Worm (Caenorhabditis elegans) whole organism, young adult: Measurements from ENCODE around the gene abf-6.

Source experiments
- B0019.2 ChIP-seq: fragments of 200-800 bp; sonication (Bioruptor generic); conservative IDR thresholded peaks from 2 replicates; pipeline ENCODE4 v1.3.6; 2022; ENCODE audit warnings: missing genetic modification reagents, missing genetic modification characterization, missing compliant biosample characterization
- B0336.3 ChIP-seq: fragments of 200-800 bp; sonication (Bioruptor generic); IDR thresholded peaks from 2 replicates; pipeline ENCODE4 v1.3.6; 2022; ENCODE audit warnings: missing genetic modification characterization, missing compliant biosample characterization
- C06A6.2 ChIP-seq: fragments of 200-800 bp; sonication (Bioruptor generic); conservative IDR thresholded peaks from 2 replicates; pipeline ENCODE4 v1.3.6; 2022; ENCODE audit warnings: missing genetic modification characterization, missing compliant biosample characterization
- F22D6.2 ChIP-seq: sonication (generic microtip); optimal IDR thresholded peaks from 2 replicates; lab custom pipeline; 2016; ENCODE audit warnings: mild to moderate bottlenecking, missing genetic modification characterization, missing compliant biosample characterization
- F39B2.1 ChIP-seq: fragments of 200-800 bp; sonication (Bioruptor generic); IDR thresholded peaks from 2 replicates; pipeline ENCODE4 v1.3.6; 2022; ENCODE audit warnings: missing genetic modification reagents, missing genetic modification characterization, missing compliant biosample characterization
- F49E8.2 ChIP-seq: sonication (generic microtip); optimal IDR thresholded peaks from 3 replicates; lab custom pipeline; 2017; ENCODE audit warnings: missing genetic modification characterization, mild to moderate bottlenecking, missing compliant biosample characterization, antibody characterized with exemption, moderate library complexity; ENCODE audit not compliant: insufficient read depth
- Y95B8A.8 ChIP-seq: fragments of 200-800 bp; sonication (Bioruptor generic); IDR thresholded peaks from 2 replicates; pipeline ENCODE4 v1.3.6; 2022; ENCODE audit warnings: missing genetic modification reagents, missing genetic modification characterization, missing compliant biosample characterization
- ZK185.1 ChIP-seq: sonication (generic microtip); optimal IDR thresholded peaks from 2 replicates; lab custom pipeline; 2016; ENCODE audit warnings: mild to moderate bottlenecking, missing genetic modification characterization, missing compliant biosample characterization; ENCODE audit not compliant: poor library complexity, severe bottlenecking
- akir-1 ChIP-seq: fragments of 200-800 bp; sonication (Bioruptor generic); optimal IDR thresholded peaks from 2 replicates; lab custom pipeline; 2018; ENCODE audit warnings: mild to moderate bottlenecking, missing genetic modification characterization, moderate library complexity, missing compliant biosample characterization
- atf-7 ChIP-seq: sonication (generic microtip); optimal IDR thresholded peaks from 2 replicates; lab custom pipeline; 2017; ENCODE audit warnings: mild to moderate bottlenecking, missing genetic modification characterization, missing compliant biosample characterization
- athp-1 ChIP-seq: sonication (generic microtip); optimal IDR thresholded peaks from 2 replicates; lab custom pipeline; 2017; ENCODE audit warnings: mild to moderate bottlenecking, missing genetic modification characterization, missing compliant biosample characterization
- attf-5 ChIP-seq: fragments of 200-800 bp; sonication (Bioruptor generic); optimal IDR thresholded peaks from 2 replicates; lab custom pipeline; 2018; ENCODE audit warnings: mild to moderate bottlenecking, missing genetic modification characterization, missing compliant biosample characterization
- cebp-1 ChIP-seq, 2 experiments: fragments of 200-800 bp in 1 of 2; sonication (Bioruptor generic) in 1 of 2; sonication (generic microtip) in 1 of 2; IDR thresholded peaks in 1 of 2; optimal IDR thresholded peaks in 1 of 2; 2 replicates each; pipeline versions ENCODE4 v1.3.6 to Lab custom; 2017 to 2022; ENCODE audit warnings: missing compliant biosample characterization in 2 of 2, missing genetic modification characterization in 2 of 2, mild to moderate bottlenecking in 1 of 2, missing genetic modification reagents in 1 of 2, moderate library complexity in 1 of 2
- cebp-2 ChIP-seq: fragments of 200-800 bp; sonication (Bioruptor generic); IDR thresholded peaks from 2 replicates; pipeline ENCODE4 v1.3.6; 2022; ENCODE audit warnings: missing genetic modification characterization, missing compliant biosample characterization
- ceh-100 ChIP-seq: fragments of 200-800 bp; sonication (Bioruptor generic); IDR thresholded peaks from 2 replicates; pipeline ENCODE4 v1.3.6; 2022; ENCODE audit warnings: missing genetic modification reagents, missing genetic modification characterization, missing compliant biosample characterization
- ceh-40 ChIP-seq: fragments of 200-800 bp; sonication (Bioruptor generic); IDR thresholded peaks from 2 replicates; pipeline ENCODE4 v1.3.6; 2022; ENCODE audit warnings: missing genetic modification characterization, missing compliant biosample characterization
- ceh-58 ChIP-seq: fragments of 200-800 bp; sonication (Bioruptor generic); IDR thresholded peaks from 2 replicates; pipeline ENCODE4 v1.3.6; 2022; ENCODE audit warnings: missing genetic modification characterization, missing compliant biosample characterization
- dox-1 ChIP-seq: fragments of 200-800 bp; sonication (Bioruptor generic); IDR thresholded peaks from 2 replicates; pipeline ENCODE4 v1.3.6; 2022; ENCODE audit warnings: missing genetic modification reagents, missing genetic modification characterization, missing compliant biosample characterization
- him-1 ChIP-seq: sonication (generic microtip); optimal IDR thresholded peaks from 2 replicates; lab custom pipeline; 2016; ENCODE audit warnings: missing genotype, missing genetic modification reagents, missing genetic modification characterization, missing compliant biosample characterization
- hlh-12 ChIP-seq: sonication (generic microtip); optimal IDR thresholded peaks from 2 replicates; lab custom pipeline; 2016; ENCODE audit warnings: missing genetic modification characterization, missing compliant biosample characterization
- hsf-1 ChIP-seq: fragments of 200-800 bp; sonication (Bioruptor generic); IDR thresholded peaks from 2 replicates; pipeline ENCODE4 v1.3.6; 2022; ENCODE audit warnings: missing genetic modification reagents, missing genetic modification characterization, missing compliant biosample characterization
- let-607 ChIP-seq, 2 experiments: fragments of 200-800 bp in 1 of 2; sonication (Bioruptor generic) in 1 of 2; sonication (generic microtip) in 1 of 2; optimal IDR thresholded peaks; 2 replicates each; lab custom pipeline; 2016 to 2018; ENCODE audit warnings: mild to moderate bottlenecking in 2 of 2, missing compliant biosample characterization in 2 of 2, missing genetic modification characterization in 2 of 2, moderate library complexity in 2 of 2, missing genotype in 1 of 2
- madf-6 ChIP-seq: fragments of 200-800 bp; sonication (Bioruptor generic); IDR thresholded peaks from 2 replicates; pipeline ENCODE4 v1.3.6; 2022; ENCODE audit warnings: missing genetic modification reagents, missing genetic modification characterization, missing compliant biosample characterization
- mcd-1 ChIP-seq: fragments of 200-800 bp; sonication (Bioruptor generic); IDR thresholded peaks from 2 replicates; pipeline ENCODE4 v1.3.6; 2022; ENCODE audit warnings: missing genetic modification reagents, missing genetic modification characterization, missing compliant biosample characterization
- mes-4 ChIP-seq: sonication (generic microtip); optimal IDR thresholded peaks from 2 replicates; lab custom pipeline; 2016; ENCODE audit warnings: missing genotype, missing genetic modification characterization, missing compliant biosample characterization
- nfya-1 ChIP-seq: sonication (generic microtip); optimal IDR thresholded peaks from 2 replicates; lab custom pipeline; 2017; ENCODE audit warnings: antibody characterized with exemption, missing compliant biosample characterization, missing genetic modification characterization, borderline replicate concordance; ENCODE audit not compliant: insufficient read depth
- nhr-80 ChIP-seq: sonication (generic microtip); optimal IDR thresholded peaks from 2 replicates; lab custom pipeline; 2016; ENCODE audit warnings: missing genetic modification characterization, missing compliant biosample characterization
- nhr-90 ChIP-seq: sonication (generic microtip); optimal IDR thresholded peaks from 2 replicates; lab custom pipeline; 2016; ENCODE audit warnings: missing genotype, mild to moderate bottlenecking, missing genetic modification characterization, missing compliant biosample characterization
- rcor-1 ChIP-seq: fragments of 200-800 bp; sonication (Bioruptor generic); IDR thresholded peaks from 2 replicates; pipeline ENCODE4 v1.3.6; 2022; ENCODE audit warnings: missing genetic modification reagents, missing genetic modification characterization, missing compliant biosample characterization
- sea-2 ChIP-seq: fragments of 200-800 bp; sonication (Bioruptor generic); IDR thresholded peaks from 2 replicates; pipeline ENCODE4 v1.3.6; 2022; ENCODE audit warnings: missing genetic modification characterization, missing compliant biosample characterization
- snpc-4 ChIP-seq, 5 experiments: fragments of 150-350 bp in 1 of 5; sonication (generic microtip) in 4 of 5; optimal IDR thresholded peaks; 2 replicates each; lab custom pipeline; 2014 to 2018; ENCODE audit warnings: missing genetic modification characterization in 5 of 5, missing biosample characterization in 3 of 5, antibody characterized with exemption in 2 of 5, mild to moderate bottlenecking in 2 of 5, missing compliant biosample characterization in 2 of 5, missing genotype in 2 of 5, moderate library complexity in 2 of 5, missing genetic modification reagents in 1 of 5
- somi-1 ChIP-seq: fragments of 200-800 bp; sonication (Bioruptor generic); optimal IDR thresholded peaks from 2 replicates; lab custom pipeline; 2018; ENCODE audit warnings: mild to moderate bottlenecking, missing genetic modification characterization, missing compliant biosample characterization
- tbp1 ChIP-seq: fragments of 200-800 bp; sonication (Bioruptor generic); optimal IDR thresholded peaks from 2 replicates; lab custom pipeline; 2018; ENCODE audit warnings: mild to moderate bottlenecking, missing genetic modification characterization, missing compliant biosample characterization
- ztf-26 ChIP-seq: sonication (generic microtip); optimal IDR thresholded peaks from 2 replicates; lab custom pipeline; 2017; ENCODE audit warnings: missing genetic modification characterization, missing compliant biosample characterization

The abf-6 gene

DNA sequence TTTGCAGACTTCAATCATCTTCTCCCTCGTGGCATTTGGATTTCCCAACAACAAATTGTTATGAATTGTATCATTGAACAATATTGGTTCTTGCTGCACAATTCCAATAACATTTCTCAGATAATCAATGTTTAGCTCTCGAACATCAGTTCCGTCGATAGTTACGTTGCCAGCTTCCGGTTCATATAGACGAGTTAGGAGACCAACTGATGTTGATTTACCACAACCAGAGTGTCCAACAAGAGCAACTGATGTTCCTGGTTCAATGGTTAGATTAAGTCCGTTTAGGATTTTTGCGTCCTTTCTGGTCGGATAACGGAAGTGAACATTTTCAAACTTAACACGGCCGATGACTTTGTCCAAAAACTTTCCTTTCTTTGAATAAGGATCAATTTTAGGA lies 39.9 kb upstream of the abf-6 start:
- TF ChIP-seq ceh-100 (GFP tag; lab: Robert Waterston, UW): no peak
- no peak for TF ChIP-seq hsf-1 (GFP tag; lab: Robert Waterston, UW)

DNA sequence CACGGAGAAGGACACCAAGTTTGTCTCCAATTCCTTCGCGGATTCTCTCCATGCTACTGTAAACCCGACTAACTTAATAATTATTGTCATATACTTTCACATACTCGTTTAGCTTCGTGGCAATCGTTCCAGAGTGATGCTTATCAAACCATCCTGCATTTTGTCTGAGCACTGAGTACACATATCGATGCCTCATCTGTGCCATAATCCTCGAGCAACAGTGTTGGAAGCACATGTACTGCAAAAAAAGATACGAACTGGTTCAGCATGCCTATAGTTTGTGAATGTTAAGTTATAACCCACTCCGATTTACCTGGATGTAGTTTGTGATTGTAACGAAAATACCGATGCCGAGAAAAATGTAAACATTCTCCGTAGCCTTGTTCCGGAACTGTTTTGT lies 38.9 kb upstream of the abf-6 start:
- no peak for TF ChIP-seq F22D6.2

DNA sequence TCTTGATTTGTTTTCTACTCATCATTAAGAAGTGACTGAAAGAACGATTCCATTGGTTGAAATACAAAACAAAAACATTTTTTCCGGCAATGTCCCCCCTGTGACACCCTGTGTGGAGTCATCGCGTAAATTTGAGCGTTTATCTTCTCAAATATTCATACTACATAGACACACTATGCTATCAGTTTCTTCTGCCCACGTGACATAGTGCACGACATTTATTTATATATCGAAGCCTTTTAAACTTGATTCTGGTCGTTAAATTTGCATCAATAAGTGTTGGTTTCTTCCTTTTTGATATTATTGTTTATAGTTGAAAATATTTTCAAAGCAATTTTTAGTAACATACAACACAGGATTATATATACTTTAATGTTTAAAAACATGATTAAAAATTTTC lies 34.9 kb upstream of the abf-6 start:
- TF ChIP-seq mes-4 (no peak), cebp-1 (GFP tag; IDR thresholded peaks at IDR 0.05; lab: Robert Waterston, UW) (no peak), cebp-1 (tag; optimal IDR thresholded peaks at IDR 0.05; lab: Kevin White, UChicago) (no peak), sea-2 (GFP tag; lab: Robert Waterston, UW) (no peak), ceh-40 (no peak), F39B2.1 (GFP tag; lab: Robert Waterston, UW) (no peak)

DNA sequence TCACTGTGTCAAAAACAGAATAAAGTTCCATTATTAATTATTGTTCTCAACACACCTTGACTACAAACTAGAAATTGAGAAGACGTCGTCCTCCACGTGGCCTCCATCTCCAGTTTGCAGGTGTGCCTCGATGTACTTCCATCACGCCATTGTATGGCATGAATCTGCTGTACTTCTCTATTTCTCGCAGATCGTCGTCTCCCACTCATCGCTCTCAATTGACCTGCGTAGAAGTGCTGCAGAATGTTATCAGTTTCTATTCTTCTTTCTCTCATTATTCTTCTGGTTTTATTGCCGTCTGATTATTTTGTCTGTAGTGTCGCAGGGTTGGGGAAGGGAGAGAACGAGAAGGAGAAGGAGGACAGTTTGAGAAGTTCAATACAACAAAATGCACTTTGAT lies 34.3 kb upstream of the abf-6 start:
- TF ChIP-seq atf-7: no peak
- no peak for TF ChIP-seq F49E8.2
- peak; percentile 14 for TF ChIP-seq somi-1 (GFP tag; lab: Kevin White, UChicago)
- TF ChIP-seq cebp-1 (GFP tag; IDR thresholded peaks at IDR 0.05; lab: Robert Waterston, UW): no peak
- TF ChIP-seq cebp-1 (tag; optimal IDR thresholded peaks at IDR 0.05; lab: Kevin White, UChicago): no peak
- TF ChIP-seq tbp1: peak; percentile 30
- TF ChIP-seq ZK185.1 (tag; lab: Kevin White, UChicago): peak; percentile 11
- no peak for TF ChIP-seq athp-1 (tag; lab: Kevin White, UChicago)
- no peak for TF ChIP-seq B0019.2
- peak; percentile 70 for TF ChIP-seq dox-1 (GFP tag; lab: Robert Waterston, UW)
- TF ChIP-seq madf-6: no peak
- TF ChIP-seq snpc-4 (GFP tag; optimal IDR thresholded peaks at IDR 0.05; lab: Kevin White, UChicago): no peak
- peak in 1 of 4 experiments; percentile 4 for TF ChIP-seq snpc-4 (tag; optimal IDR thresholded peaks at IDR 0.05; lab: Kevin White, UChicago)
- 0 out of 2 replicates have a peak, but pooled peaks have one; percentile 23 for TF ChIP-seq rcor-1 (GFP tag; lab: Robert Waterston, UW)
- peak; percentile 23 for TF ChIP-seq nhr-90 (tag; lab: Kevin White, UChicago)
- TF ChIP-seq akir-1 (GFP tag; lab: Kevin White, UChicago): no peak
- 0 out of 2 replicates have a peak, but pooled peaks have one; percentile 14 for TF ChIP-seq mcd-1 (GFP tag; lab: Robert Waterston, UW)
- TF ChIP-seq nhr-80 (tag; lab: Kevin White, UChicago): peak; percentile 98
- 0 out of 2 replicates have a peak, but pooled peaks have one; percentile 25 for TF ChIP-seq B0336.3 (GFP tag; lab: Robert Waterston, UW)
- TF ChIP-seq ceh-58 (GFP tag; lab: Robert Waterston, UW): no peak
- TF ChIP-seq let-607 (tag; optimal IDR thresholded peaks at IDR 0.05; lab: Kevin White, UChicago): peak; percentile 79 to 86
- peak; percentile 10 for TF ChIP-seq attf-5 (GFP tag; lab: Kevin White, UChicago)
- TF ChIP-seq C06A6.2 (GFP tag; lab: Robert Waterston, UW): 0 out of 2 replicates have a peak, but pooled peaks have one; percentile 22
- no peak for TF ChIP-seq him-1 (tag; lab: Kevin White, UChicago)
- TF ChIP-seq hlh-12 (tag; lab: Kevin White, UChicago): no peak
- TF ChIP-seq Y95B8A.8 (GFP tag; lab: Robert Waterston, UW): no peak
- peak; percentile 53 for TF ChIP-seq ztf-26 (tag; lab: Kevin White, UChicago)
- no peak for TF ChIP-seq nfya-1 (tag; lab: Kevin White, UChicago)
- TF ChIP-seq cebp-2 (GFP tag; lab: Robert Waterston, UW): no peak
